Worm (Caenorhabditis elegans) whole organism, mixed stage, embryonic: ENCODE data around the gene T28A8.5.

Source experiments
- M03D4.4 ChIP-seq: sonication (generic microtip); optimal IDR thresholded peaks from 2 replicates; lab custom pipeline; 2017; ENCODE audit warnings: mild to moderate bottlenecking, missing genetic modification characterization, missing compliant biosample characterization
- bed-3 ChIP-seq: fragments of 200-800 bp; sonication (Bioruptor generic); optimal IDR thresholded peaks from 3 replicates; lab custom pipeline; 2018; ENCODE audit warnings: mild to moderate bottlenecking, missing genetic modification characterization, moderate library complexity, missing compliant biosample characterization
- blmp-1 ChIP-seq: fragments of 150-350 bp; optimal IDR thresholded peaks from 2 replicates; lab custom pipeline; 2014; ENCODE audit warnings: missing biosample characterization, missing genetic modification characterization
- ceh-39 ChIP-seq: fragments of 150-350 bp; optimal IDR thresholded peaks from 2 replicates; lab custom pipeline; 2014; ENCODE audit warnings: missing biosample characterization, missing genetic modification characterization
- ceh-43 ChIP-seq: fragments of 200-800 bp; sonication (Bioruptor generic); optimal IDR thresholded peaks from 2 replicates; lab custom pipeline; 2018; ENCODE audit warnings: mild to moderate bottlenecking, missing genetic modification characterization, moderate library complexity, missing compliant biosample characterization
- ceh-83 ChIP-seq: fragments of 200-800 bp; sonication (Bioruptor generic); optimal IDR thresholded peaks from 2 replicates; lab custom pipeline; 2018; ENCODE audit warnings: mild to moderate bottlenecking, missing genetic modification characterization, missing compliant biosample characterization
- ces-1 ChIP-seq: fragments of 150-350 bp; optimal IDR thresholded peaks from 2 replicates; lab custom pipeline; 2014; ENCODE audit warnings: missing biosample characterization, missing genetic modification reagents, missing genetic modification characterization
- cnd-1 ChIP-seq: fragments of 200-800 bp; sonication (Bioruptor generic); optimal IDR thresholded peaks from 2 replicates; lab custom pipeline; 2018; ENCODE audit warnings: mild to moderate bottlenecking, missing genetic modification characterization, missing compliant biosample characterization
- drap-1 ChIP-seq: fragments of 200-800 bp; sonication (Bioruptor generic); optimal IDR thresholded peaks from 3 replicates; lab custom pipeline; 2018; ENCODE audit warnings: mild to moderate bottlenecking, missing genetic modification characterization, missing compliant biosample characterization
- elt-1 ChIP-seq: sonication (generic microtip); optimal IDR thresholded peaks from 2 replicates; lab custom pipeline; 2017; ENCODE audit warnings: missing genetic modification characterization, mild to moderate bottlenecking, missing compliant biosample characterization, antibody characterized with exemption, moderate library complexity, borderline replicate concordance; ENCODE audit not compliant: insufficient read depth
- elt-3 ChIP-seq: fragments of 150-350 bp; optimal IDR thresholded peaks from 2 replicates; lab custom pipeline; 2014; ENCODE audit warnings: missing biosample characterization, missing genetic modification characterization
- ham-2 ChIP-seq: fragments of 200-800 bp; sonication (Bioruptor generic); optimal IDR thresholded peaks from 2 replicates; lab custom pipeline; 2018; ENCODE audit warnings: mild to moderate bottlenecking, missing genetic modification characterization, missing compliant biosample characterization
- hlh-1 ChIP-seq: fragments of 150-350 bp; optimal IDR thresholded peaks from 2 replicates; lab custom pipeline; 2014; ENCODE audit warnings: missing biosample characterization, missing genetic modification reagents, missing genetic modification characterization
- lin-13 ChIP-seq: fragments of 150-350 bp; optimal IDR thresholded peaks from 2 replicates; lab custom pipeline; 2014; ENCODE audit warnings: missing biosample characterization, missing genetic modification characterization
- lin-32 ChIP-seq: fragments of 200-800 bp; sonication (Bioruptor generic); optimal IDR thresholded peaks from 2 replicates; lab custom pipeline; 2018; ENCODE audit warnings: mild to moderate bottlenecking, missing genetic modification characterization, missing compliant biosample characterization
- lsy-2 ChIP-seq: fragments of 150-350 bp; optimal IDR thresholded peaks from 2 replicates; lab custom pipeline; 2014; ENCODE audit warnings: missing biosample characterization, missing genetic modification characterization
- mab-5 ChIP-seq: fragments of 150-350 bp; optimal IDR thresholded peaks from 2 replicates; lab custom pipeline; 2014; ENCODE audit warnings: missing biosample characterization, missing genetic modification characterization
- mep-1 ChIP-seq: fragments of 150-350 bp; optimal IDR thresholded peaks from 2 replicates; lab custom pipeline; 2017; ENCODE audit warnings: missing biosample characterization, missing genetic modification reagents, missing genetic modification characterization, inconsistent platforms
- mls-2 ChIP-seq: sonication (generic microtip); optimal IDR thresholded peaks from 2 replicates; lab custom pipeline; 2016; ENCODE audit warnings: mild to moderate bottlenecking, missing genetic modification characterization, moderate library complexity, missing compliant biosample characterization
- nhr-12 ChIP-seq: fragments of 150-350 bp; optimal IDR thresholded peaks from 2 replicates; lab custom pipeline; 2014; ENCODE audit warnings: missing biosample characterization, missing genetic modification characterization
- nhr-2 ChIP-seq: fragments of 150-350 bp; optimal IDR thresholded peaks from 2 replicates; lab custom pipeline; 2014; ENCODE audit warnings: missing biosample characterization, missing genetic modification characterization
- nhr-237 ChIP-seq: fragments of 150-350 bp; optimal IDR thresholded peaks from 2 replicates; lab custom pipeline; 2014; ENCODE audit warnings: missing biosample characterization, missing genetic modification characterization
- nhr-28 ChIP-seq: fragments of 150-350 bp; optimal IDR thresholded peaks from 2 replicates; lab custom pipeline; 2014; ENCODE audit warnings: missing biosample characterization, missing genetic modification characterization
- nhr-76 ChIP-seq: sonication (generic microtip); optimal IDR thresholded peaks from 2 replicates; lab custom pipeline; 2017; ENCODE audit warnings: missing biosample characterization, missing genetic modification characterization
- pha-4 ChIP-seq: fragments of 150-350 bp; optimal IDR thresholded peaks from 2 replicates; lab custom pipeline; 2018; ENCODE audit warnings: missing biosample characterization, missing genetic modification reagents, missing genetic modification characterization
- sem-2 ChIP-seq: fragments of 200-800 bp; sonication (Bioruptor generic); optimal IDR thresholded peaks from 2 replicates; lab custom pipeline; 2018; ENCODE audit warnings: mild to moderate bottlenecking, missing genetic modification characterization, missing compliant biosample characterization
- snpc-4 ChIP-seq: fragments of 150-350 bp; optimal IDR thresholded peaks from 2 replicates; lab custom pipeline; 2014; ENCODE audit warnings: missing biosample characterization, missing genetic modification characterization
- sptf-1 ChIP-seq: sonication (generic microtip); optimal IDR thresholded peaks from 2 replicates; lab custom pipeline; 2017; ENCODE audit warnings: mild to moderate bottlenecking, missing genetic modification characterization, moderate library complexity, missing compliant biosample characterization
- tbx-8 ChIP-seq: fragments of 200-800 bp; sonication (Bioruptor generic); optimal IDR thresholded peaks from 2 replicates; lab custom pipeline; 2018; ENCODE audit warnings: mild to moderate bottlenecking, missing genetic modification characterization, moderate library complexity, missing compliant biosample characterization
- unc-120 ChIP-seq: sonication (generic microtip); optimal IDR thresholded peaks from 2 replicates; lab custom pipeline; 2017; ENCODE audit warnings: missing genetic modification characterization, missing compliant biosample characterization; ENCODE audit not compliant: poor library complexity, severe bottlenecking
- unc-39 ChIP-seq: fragments of 150-350 bp; optimal IDR thresholded peaks from 2 replicates; lab custom pipeline; 2014; ENCODE audit warnings: missing biosample characterization, missing genetic modification characterization
- ztf-11 ChIP-seq: fragments of 150-350 bp; optimal IDR thresholded peaks from 2 replicates; lab custom pipeline; 2014; ENCODE audit warnings: missing biosample characterization, missing genetic modification characterization

The T28A8.5 gene

DNA sequence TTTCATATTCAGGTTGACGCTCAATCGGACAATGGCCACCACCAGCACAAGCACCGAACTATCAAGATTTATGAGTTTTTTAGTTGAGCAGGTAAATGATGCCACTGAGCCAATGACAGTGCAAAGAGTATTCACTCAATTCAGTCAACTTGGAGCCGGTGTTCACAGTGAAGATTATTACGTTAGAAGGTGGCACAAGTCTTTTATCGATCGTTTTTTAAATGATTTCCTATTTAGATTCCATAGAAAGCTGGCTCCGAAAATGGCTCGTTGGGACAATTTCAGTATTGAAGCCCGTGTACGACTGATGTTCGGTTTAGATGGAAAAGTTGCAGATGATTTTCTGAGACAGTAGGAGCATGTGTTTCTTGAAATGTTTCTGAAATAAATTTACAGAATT, at the start of gene T28A8.5:
T28A8.5 (plus strand) TSS at position 32 of the 400 bp plus-strand sequence.
- TF ChIP-seq sem-2 (GFP tag; lab: Kevin White, UChicago) (no peak), mab-5 (tag; lab: Kevin White, UChicago) (no peak), lsy-2 (tag; lab: Kevin White, UChicago) (no peak), blmp-1 (no peak), pha-4 (tag; lab: Kevin White, UChicago) (no peak), M03D4.4 (tag; lab: Kevin White, UChicago) (no peak), nhr-12 (tag; lab: Kevin White, UChicago) (no peak), elt-3 (tag; lab: Kevin White, UChicago) (no peak), bed-3 (GFP tag; lab: Kevin White, UChicago) (no peak), tbx-8 (GFP tag; lab: Kevin White, UChicago) (no peak), elt-1 (tag; lab: Kevin White, UChicago) (no peak), ces-1 (GFP tag; lab: Kevin White, UChicago) (no peak)
- TF ChIP-seq, all 35 proteins: peak for 0

DNA sequence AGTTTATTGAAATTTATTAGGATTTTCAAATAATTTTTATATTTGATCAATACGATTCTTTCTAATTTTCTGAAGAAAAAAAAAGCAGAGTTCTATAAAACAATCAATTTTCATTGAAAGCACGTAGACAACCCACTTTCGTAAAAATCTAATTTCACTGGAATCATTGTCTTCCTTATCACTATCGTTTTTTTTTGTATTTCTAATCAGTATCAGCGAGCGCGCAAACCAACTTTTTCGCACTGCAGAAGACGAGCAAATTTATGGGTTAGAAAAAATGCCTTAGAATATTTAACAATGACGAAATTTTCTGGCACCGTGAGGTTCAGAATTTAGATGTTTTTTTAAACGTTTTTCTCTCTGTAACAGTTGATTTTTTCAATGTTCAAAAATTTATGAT, 48.6 kb upstream of the T28A8.5 start:
- TF ChIP-seq elt-1 (tag; lab: Kevin White, UChicago) = no peak
- no peak for TF ChIP-seq ceh-43
- no peak for TF ChIP-seq nhr-2
- no peak for TF ChIP-seq lsy-2 (tag; lab: Kevin White, UChicago)
- no peak for TF ChIP-seq ceh-83 (GFP tag; lab: Kevin White, UChicago)
- no peak for TF ChIP-seq mep-1 (tag; lab: Kevin White, UChicago)
- TF ChIP-seq pha-4 (tag; lab: Kevin White, UChicago) = no peak
- no peak for TF ChIP-seq hlh-1 (tag; lab: Kevin White, UChicago)
- no peak for TF ChIP-seq unc-39
- TF ChIP-seq bed-3 (GFP tag; lab: Kevin White, UChicago) = no peak
- TF ChIP-seq unc-120 = no peak
- TF ChIP-seq ces-1 (GFP tag; lab: Kevin White, UChicago) = no peak
- no peak for TF ChIP-seq blmp-1
- TF ChIP-seq cnd-1 (tag; lab: Kevin White, UChicago) = no peak
- no peak for TF ChIP-seq mab-5 (tag; lab: Kevin White, UChicago)
- no peak for TF ChIP-seq lin-13 (tag; lab: Kevin White, UChicago)

DNA sequence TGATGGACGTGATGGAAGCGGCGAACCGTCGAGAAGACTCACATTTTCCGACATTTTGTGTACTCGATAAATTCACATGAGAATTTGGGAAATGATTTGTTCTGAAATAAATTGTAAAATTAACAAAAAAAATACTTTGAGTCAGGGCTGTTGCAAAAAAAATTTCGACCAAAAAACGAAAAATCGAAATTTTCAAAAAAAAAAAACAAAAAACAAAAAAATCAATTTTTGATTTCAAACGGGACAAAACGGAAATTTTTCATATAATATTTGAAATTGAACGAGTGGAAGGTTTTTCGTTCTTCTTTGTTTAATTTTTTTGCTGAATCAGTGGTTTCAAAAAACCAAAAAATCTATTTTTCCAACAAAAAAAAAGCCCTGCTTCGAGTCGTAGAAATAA, 46.2 kb upstream of the T28A8.5 start, which contains the start of gene cua-1:
cua-1 (minus strand) TSS at position 101 of the 400 bp plus-strand sequence.
- no peak for TF ChIP-seq blmp-1
- no peak for TF ChIP-seq ztf-11
- TF ChIP-seq nhr-237 (tag; lab: Kevin White, UChicago) = no peak
- no peak for TF ChIP-seq lin-32 (GFP tag; lab: Kevin White, UChicago)
- TF ChIP-seq bed-3 (GFP tag; lab: Kevin White, UChicago) = no peak
- TF ChIP-seq M03D4.4 (tag; lab: Kevin White, UChicago) = no peak
- TF ChIP-seq mls-2 (tag; lab: Kevin White, UChicago) = no peak
- TF ChIP-seq sptf-1 (tag; lab: Kevin White, UChicago) = no peak
- TF ChIP-seq ham-2 (GFP tag; lab: Kevin White, UChicago) = no peak
- no peak for TF ChIP-seq nhr-76 (tag; lab: Kevin White, UChicago)
- no peak for TF ChIP-seq nhr-28 (tag; lab: Kevin White, UChicago)
- no peak for TF ChIP-seq sem-2 (GFP tag; lab: Kevin White, UChicago)
- TF ChIP-seq ceh-43 = no peak
- TF ChIP-seq snpc-4 (tag; lab: Kevin White, UChicago) = no peak
- TF ChIP-seq nhr-12 (tag; lab: Kevin White, UChicago) = no peak
- no peak for TF ChIP-seq mep-1 (tag; lab: Kevin White, UChicago)
- no peak for TF ChIP-seq mab-5 (tag; lab: Kevin White, UChicago)
- TF ChIP-seq ceh-39 (tag; lab: Kevin White, UChicago) = no peak

DNA sequence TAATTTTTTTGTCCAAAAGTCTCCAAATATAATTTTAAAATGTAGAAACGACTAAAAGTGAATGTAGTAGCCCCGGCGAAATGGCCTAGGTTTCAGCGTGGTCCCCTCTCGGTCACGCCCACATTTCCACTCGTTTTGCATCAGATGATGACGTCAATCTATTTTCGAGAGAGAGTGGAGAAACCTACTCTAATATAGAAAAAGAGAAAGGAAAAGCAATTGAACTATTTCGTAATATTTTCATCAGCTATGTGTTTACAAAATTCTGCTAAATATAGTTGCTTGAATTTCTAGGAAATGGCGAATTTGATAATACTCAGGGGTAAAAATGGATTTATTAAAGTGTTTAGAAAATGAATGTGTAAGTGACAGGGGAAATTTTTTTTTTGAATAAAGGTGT, 45.6 kb upstream of the T28A8.5 start:
- TF ChIP-seq M03D4.4 (tag; lab: Kevin White, UChicago) (no peak), ceh-43 (no peak), drap-1 (GFP tag; lab: Kevin White, UChicago) (no peak), sptf-1 (tag; lab: Kevin White, UChicago) (no peak), ces-1 (GFP tag; lab: Kevin White, UChicago) (peak; percentile 26), cnd-1 (tag; lab: Kevin White, UChicago) (no peak)
